Worm (Caenorhabditis elegans) whole organism, late embryonic: ENCODE data around the gene Y70C5A.3.

ENCODE experiments used
- C08G9.2 ChIP-seq: sonication (generic microtip); optimal IDR thresholded peaks from 2 replicates; lab custom pipeline; 2016; ENCODE audit warnings: mild to moderate bottlenecking, missing genetic modification characterization, moderate library complexity, missing compliant biosample characterization
- C38D4.7 ChIP-seq: fragments of 200-800 bp; sonication (Bioruptor generic); optimal IDR thresholded peaks from 2 replicates; lab custom pipeline; 2018; ENCODE audit warnings: mild to moderate bottlenecking, missing genetic modification characterization, moderate library complexity, missing compliant biosample characterization
- T23F11.4 ChIP-seq: fragments of 200-800 bp; sonication (Bioruptor generic); optimal IDR thresholded peaks from 2 replicates; lab custom pipeline; 2018; ENCODE audit warnings: mild to moderate bottlenecking, missing genetic modification characterization, missing compliant biosample characterization
- ahr-1 ChIP-seq: sonication (generic microtip); optimal IDR thresholded peaks from 2 replicates; lab custom pipeline; 2016; ENCODE audit warnings: missing genetic modification characterization, missing compliant biosample characterization
- ceh-14 ChIP-seq: sonication (generic microtip); optimal IDR thresholded peaks from 2 replicates; lab custom pipeline; 2016; ENCODE audit warnings: missing genotype, missing genetic modification characterization, missing compliant biosample characterization
- ceh-22 ChIP-seq: sonication (generic microtip); optimal IDR thresholded peaks from 2 replicates; lab custom pipeline; 2017; ENCODE audit warnings: missing biosample characterization, missing genetic modification characterization
- ceh-24 ChIP-seq: sonication (generic microtip); optimal IDR thresholded peaks from 2 replicates; lab custom pipeline; 2016; ENCODE audit warnings: mild to moderate bottlenecking, missing genetic modification characterization, missing compliant biosample characterization
- ceh-34 ChIP-seq: sonication (generic microtip); optimal IDR thresholded peaks from 2 replicates; lab custom pipeline; 2016; ENCODE audit warnings: mild to moderate bottlenecking, missing genetic modification characterization, missing compliant biosample characterization
- ceh-6 ChIP-seq: fragments of 200-800 bp; sonication (Bioruptor generic); optimal IDR thresholded peaks from 2 replicates; lab custom pipeline; 2018; ENCODE audit warnings: mild to moderate bottlenecking, missing genetic modification characterization, missing compliant biosample characterization
- ceh-9 ChIP-seq: sonication (generic microtip); optimal IDR thresholded peaks from 2 replicates; lab custom pipeline; 2016; ENCODE audit warnings: mild to moderate bottlenecking, missing genetic modification characterization, inconsistent platforms, missing compliant biosample characterization
- che-1 ChIP-seq: sonication (generic microtip); optimal IDR thresholded peaks from 2 replicates; lab custom pipeline; 2016; ENCODE audit warnings: mild to moderate bottlenecking, missing genetic modification characterization, missing compliant biosample characterization
- dmd-4 ChIP-seq: sonication (generic microtip); optimal IDR thresholded peaks from 2 replicates; lab custom pipeline; 2016; ENCODE audit warnings: borderline replicate concordance, missing genetic modification characterization, missing compliant biosample characterization
- elt-2 ChIP-seq: sonication (generic microtip); optimal IDR thresholded peaks from 2 replicates; lab custom pipeline; 2016; ENCODE audit warnings: missing genetic modification reagents, missing genetic modification characterization, missing compliant biosample characterization
- ets-4 ChIP-seq: sonication (generic microtip); optimal IDR thresholded peaks from 2 replicates; lab custom pipeline; 2016; ENCODE audit warnings: missing genetic modification characterization, missing compliant biosample characterization
- eyg-1 ChIP-seq: sonication (generic microtip); optimal IDR thresholded peaks from 2 replicates; lab custom pipeline; 2016; ENCODE audit warnings: missing genotype, missing genetic modification characterization, missing compliant biosample characterization
- fax-1 ChIP-seq: sonication (generic microtip); optimal IDR thresholded peaks from 2 replicates; lab custom pipeline; 2016; ENCODE audit warnings: missing genotype, missing genetic modification characterization, missing compliant biosample characterization
- fkh-10 ChIP-seq: fragments of 150-350 bp; optimal IDR thresholded peaks from 2 replicates; lab custom pipeline; 2014; ENCODE audit warnings: missing biosample characterization, missing genetic modification reagents, missing genetic modification characterization
- gmeb-2 ChIP-seq: sonication (generic microtip); optimal IDR thresholded peaks from 2 replicates; lab custom pipeline; 2016; ENCODE audit warnings: missing genetic modification characterization, inconsistent platforms, missing compliant biosample characterization
- hlh-13 ChIP-seq: fragments of 200-800 bp; sonication (Bioruptor generic); optimal IDR thresholded peaks from 2 replicates; lab custom pipeline; 2018; ENCODE audit warnings: mild to moderate bottlenecking, missing genetic modification characterization, missing compliant biosample characterization
- hlh-15 ChIP-seq: sonication (generic microtip); optimal IDR thresholded peaks from 2 replicates; lab custom pipeline; 2016; ENCODE audit warnings: missing genetic modification characterization, missing compliant biosample characterization
- hlh-30 ChIP-seq: sonication (generic microtip); optimal IDR thresholded peaks from 2 replicates; lab custom pipeline; 2017; ENCODE audit warnings: antibody characterized with exemption, missing genetic modification characterization, missing compliant biosample characterization; ENCODE audit not compliant: insufficient read depth
- lim-6 ChIP-seq: sonication (generic microtip); optimal IDR thresholded peaks from 2 replicates; lab custom pipeline; 2016; ENCODE audit warnings: missing genetic modification characterization, missing compliant biosample characterization
- lin-11 ChIP-seq: fragments of 200-800 bp; sonication (Bioruptor generic); optimal IDR thresholded peaks from 2 replicates; lab custom pipeline; 2018; ENCODE audit warnings: mild to moderate bottlenecking, missing genetic modification characterization, missing compliant biosample characterization
- nfya-1 ChIP-seq: sonication (generic microtip); optimal IDR thresholded peaks from 2 replicates; lab custom pipeline; 2017; ENCODE audit warnings: missing genetic modification characterization, mild to moderate bottlenecking, missing compliant biosample characterization, antibody characterized with exemption, moderate library complexity
- nhr-11 ChIP-seq: fragments of 150-350 bp; optimal IDR thresholded peaks from 2 replicates; lab custom pipeline; 2014; ENCODE audit warnings: missing biosample characterization, missing genetic modification characterization
- npax-4 ChIP-seq: sonication (generic microtip); optimal IDR thresholded peaks from 2 replicates; lab custom pipeline; 2016; ENCODE audit warnings: missing genetic modification characterization, missing compliant biosample characterization
- pat-9 ChIP-seq: fragments of 200-800 bp; sonication (Bioruptor generic); optimal IDR thresholded peaks from 2 replicates; lab custom pipeline; 2018; ENCODE audit warnings: mild to moderate bottlenecking, missing genetic modification characterization, moderate library complexity, missing compliant biosample characterization
- pha-2 ChIP-seq: sonication (generic microtip); optimal IDR thresholded peaks from 2 replicates; lab custom pipeline; 2017; ENCODE audit warnings: mild to moderate bottlenecking, missing genetic modification characterization, missing compliant biosample characterization
- pros-1 ChIP-seq: fragments of 150-350 bp; optimal IDR thresholded peaks from 2 replicates; lab custom pipeline; 2014; ENCODE audit warnings: missing biosample characterization, missing genetic modification reagents, missing genetic modification characterization
- ref-2 ChIP-seq: sonication (generic microtip); optimal IDR thresholded peaks from 2 replicates; lab custom pipeline; 2016; ENCODE audit warnings: missing genetic modification characterization, missing compliant biosample characterization
- sdc-2 ChIP-seq: sonication (generic microtip); optimal IDR thresholded peaks from 2 replicates; lab custom pipeline; 2016; ENCODE audit warnings: missing genotype, missing genetic modification characterization, missing compliant biosample characterization
- sox-2 ChIP-seq: fragments of 200-800 bp; sonication (Bioruptor generic); IDR thresholded peaks from 2 replicates; pipeline ENCODE4 v1.3.6; 2022; ENCODE audit warnings: missing genetic modification reagents, missing genetic modification characterization, missing compliant biosample characterization
- sox-4 ChIP-seq: sonication (generic microtip); optimal IDR thresholded peaks from 2 replicates; lab custom pipeline; 2017; ENCODE audit warnings: mild to moderate bottlenecking, missing genetic modification characterization, inconsistent platforms, missing compliant biosample characterization
- tbx-2 ChIP-seq: sonication (generic microtip); optimal IDR thresholded peaks from 2 replicates; lab custom pipeline; 2016; ENCODE audit warnings: missing genetic modification characterization, missing compliant biosample characterization
- tbx-7 ChIP-seq: sonication (generic microtip); optimal IDR thresholded peaks from 2 replicates; lab custom pipeline; 2016; ENCODE audit warnings: missing genotype, missing genetic modification characterization, missing compliant biosample characterization
- unc-3 ChIP-seq, 2 experiments: fragments of 200-800 bp in 1 of 2; sonication (Bioruptor generic) in 1 of 2; sonication (generic microtip) in 1 of 2; conservative IDR thresholded peaks in 1 of 2; optimal IDR thresholded peaks in 1 of 2; 2 replicates each; pipeline versions ENCODE4 v1.3.6 to Lab custom; 2016 to 2022; ENCODE audit warnings: missing compliant biosample characterization in 2 of 2, missing genetic modification characterization in 2 of 2, missing genetic modification reagents in 1 of 2
- unc-42 ChIP-seq: sonication (generic microtip); optimal IDR thresholded peaks from 2 replicates; lab custom pipeline; 2016; ENCODE audit warnings: missing genotype, missing genetic modification characterization, missing compliant biosample characterization
- unc-86 ChIP-seq: sonication (generic microtip); optimal IDR thresholded peaks from 2 replicates; lab custom pipeline; 2016; ENCODE audit warnings: missing genetic modification characterization, missing compliant biosample characterization
- ztf-16 ChIP-seq: sonication (generic microtip); optimal IDR thresholded peaks from 2 replicates; lab custom pipeline; 2017; ENCODE audit warnings: missing genetic modification characterization, missing compliant biosample characterization

Gene Y70C5A.3

ce11 chrV:16591992-16592798 is 28.5 kb downstream of the Y70C5A.3 start, which contains the start of gene srh-269 (continued):
- TF ChIP-seq ceh-6 (GFP tag; lab: Kevin White, UChicago) (peak; percentile 69), ahr-1 (tag; lab: Kevin White, UChicago) (peak; percentile 11), pat-9 (tag; lab: Kevin White, UChicago) (peak; percentile 56), sdc-2 (peak; percentile 38), unc-86 (peak; percentile 33), pros-1 (tag; lab: Kevin White, UChicago) (no peak), unc-42 (tag; lab: Kevin White, UChicago) (no peak), pha-2 (tag; lab: Kevin White, UChicago) (peak; percentile 70), C08G9.2 (peak; percentile 61), nfya-1 (tag; lab: Kevin White, UChicago) (peak; percentile 61), hlh-13 (GFP tag; lab: Kevin White, UChicago) (peak; percentile 64), sox-4 (tag; lab: Kevin White, UChicago) (peak; percentile 58), unc-3 (GFP tag; conservative IDR thresholded peaks at IDR 0.05; lab: Robert Waterston, UW) (no peak), unc-3 (tag; optimal IDR thresholded peaks at IDR 0.05; lab: Kevin White, UChicago) (peak; percentile 32), ceh-24 (tag; lab: Kevin White, UChicago) (no peak), C38D4.7 (GFP tag; lab: Kevin White, UChicago) (peak; percentile 70), sox-2 (no peak)

ce11 chrV:16589488-16589887 is 31.2 kb downstream of the Y70C5A.3 start:
- TF ChIP-seq hlh-15 (tag; lab: Kevin White, UChicago) (no peak), dmd-4 (tag; lab: Kevin White, UChicago) (no peak), lim-6 (no peak), npax-4 (tag; lab: Kevin White, UChicago) (no peak), hlh-13 (GFP tag; lab: Kevin White, UChicago) (no peak), hlh-30 (tag; lab: Kevin White, UChicago) (no peak), ceh-9 (tag; lab: Kevin White, UChicago) (no peak), nfya-1 (tag; lab: Kevin White, UChicago) (no peak), tbx-7 (tag; lab: Kevin White, UChicago) (no peak), ahr-1 (tag; lab: Kevin White, UChicago) (no peak), tbx-2 (no peak), unc-42 (tag; lab: Kevin White, UChicago) (no peak), che-1 (tag; lab: Kevin White, UChicago) (no peak), gmeb-2 (tag; lab: Kevin White, UChicago) (no peak), pha-2 (tag; lab: Kevin White, UChicago) (no peak), T23F11.4 (GFP tag; lab: Kevin White, UChicago) (no peak), ceh-6 (GFP tag; lab: Kevin White, UChicago) (no peak)

ce11 chrV:16588428-16588827 is 32.3 kb downstream of the Y70C5A.3 start, which contains the start of gene srw-73:
TSS of gene srw-73 (minus strand) at chrV:16588528.
- TF ChIP-seq ceh-22 (tag; lab: Kevin White, UChicago): no peak

ce11 chrV:16582973-16583372 is 37.8 kb downstream of the Y70C5A.3 start, which contains the start of gene str-150:
TSS of gene str-150 (plus strand) at chrV:16583273.
- TF ChIP-seq unc-86 (no peak), hlh-30 (tag; lab: Kevin White, UChicago) (no peak), dmd-4 (tag; lab: Kevin White, UChicago) (no peak), sox-4 (tag; lab: Kevin White, UChicago) (no peak), nhr-11 (tag; lab: Kevin White, UChicago) (no peak), ceh-9 (tag; lab: Kevin White, UChicago) (no peak), ceh-34 (no peak), C38D4.7 (GFP tag; lab: Kevin White, UChicago) (no peak), gmeb-2 (tag; lab: Kevin White, UChicago) (no peak), lin-11 (tag; lab: Kevin White, UChicago) (no peak), fax-1 (tag; lab: Kevin White, UChicago) (no peak), ztf-16 (tag; lab: Kevin White, UChicago) (no peak), T23F11.4 (GFP tag; lab: Kevin White, UChicago) (no peak), eyg-1 (tag; lab: Kevin White, UChicago) (no peak), ets-4 (tag; lab: Kevin White, UChicago) (no peak), elt-2 (tag; lab: Kevin White, UChicago) (no peak), ref-2 (no peak), fkh-10 (GFP tag; lab: Kevin White, UChicago) (no peak), ceh-6 (GFP tag; lab: Kevin White, UChicago) (no peak), ceh-14 (tag; lab: Kevin White, UChicago) (no peak)
- TF ChIP-seq, all 69 proteins: peak for 0
